Fruit fly (Drosophila melanogaster) whole organism, pupa: ENCODE results near the gene Sidpn.

ENCODE experiments used
- CG10348 ChIP-seq: fragments of 200-800 bp; sonication (Bioruptor generic); IDR thresholded peaks from 2 replicates; pipeline ENCODE4 v1.3.6; 2022; ENCODE audit warnings: missing biosample characterization, missing genetic modification characterization
- CG12605 ChIP-seq: fragments of 200-800 bp; sonication (Bioruptor generic); IDR thresholded peaks from 2 replicates; pipeline ENCODE4 v1.3.6; 2022; ENCODE audit warnings: missing biosample characterization, missing genetic modification characterization
- CG13204 ChIP-seq: fragments of 200-800 bp; sonication (Bioruptor generic); optimal IDR thresholded peaks from 2 replicates; lab custom pipeline; 2018; ENCODE audit warnings: missing biosample characterization, mild to moderate bottlenecking, missing genetic modification characterization, moderate library complexity
- CG14655 ChIP-seq: fragments of 200-800 bp; sonication (Bioruptor generic); optimal IDR thresholded peaks from 3 replicates; lab custom pipeline; 2017; ENCODE audit warnings: mild to moderate bottlenecking, missing biosample characterization, missing genetic modification reagents, missing genetic modification characterization
- CG15710 ChIP-seq: fragments of 200-800 bp; sonication (Bioruptor generic); optimal IDR thresholded peaks from 2 replicates; lab custom pipeline; 2018; ENCODE audit warnings: missing biosample characterization, mild to moderate bottlenecking, missing genetic modification characterization, moderate library complexity
- CG17806 ChIP-seq: fragments of 200-800 bp; sonication (Bioruptor generic); optimal IDR thresholded peaks from 2 replicates; lab custom pipeline; 2018; ENCODE audit warnings: missing biosample characterization, mild to moderate bottlenecking, missing genetic modification characterization, moderate library complexity
- CG32121 ChIP-seq: fragments of 200-800 bp; sonication (Bioruptor generic); IDR thresholded peaks from 2 replicates; pipeline ENCODE4 v1.3.6; 2022; ENCODE audit warnings: missing biosample characterization, missing genetic modification characterization
- CG34367 ChIP-seq: fragments of 200-800 bp; sonication (Bioruptor generic); optimal IDR thresholded peaks from 2 replicates; lab custom pipeline; 2018; ENCODE audit warnings: missing biosample characterization, mild to moderate bottlenecking, missing genetic modification characterization
- CG4496 ChIP-seq: fragments of 200-800 bp; sonication (Bioruptor generic); IDR thresholded peaks from 3 replicates; pipeline ENCODE4 v1.3.6; 2022; ENCODE audit warnings: missing biosample characterization, missing genetic modification characterization
- CG8159 ChIP-seq: fragments of 200-800 bp; sonication (Bioruptor generic); optimal IDR thresholded peaks from 3 replicates; lab custom pipeline; 2018; ENCODE audit warnings: missing biosample characterization, mild to moderate bottlenecking, missing genetic modification characterization, moderate library complexity
- CG8301 ChIP-seq: fragments of 200-800 bp; sonication (Bioruptor generic); optimal IDR thresholded peaks from 2 replicates; lab custom pipeline; 2018; ENCODE audit warnings: missing biosample characterization, mild to moderate bottlenecking, missing genetic modification characterization
- CG9948 ChIP-seq: fragments of 200-800 bp; sonication (Bioruptor generic); optimal IDR thresholded peaks from 2 replicates; lab custom pipeline; 2018; ENCODE audit warnings: missing biosample characterization, mild to moderate bottlenecking, missing genetic modification characterization, moderate library complexity
- D1 ChIP-seq: fragments of 200-800 bp; sonication (Bioruptor generic); optimal IDR thresholded peaks from 2 replicates; lab custom pipeline; 2018; ENCODE audit warnings: missing biosample characterization, mild to moderate bottlenecking, missing genetic modification characterization, moderate library complexity
- EcR ChIP-seq: fragments of 200-800 bp; sonication (Bioruptor generic); optimal IDR thresholded peaks from 3 replicates; lab custom pipeline; 2019; ENCODE audit warnings: missing biosample characterization, missing genetic modification characterization, mild to moderate bottlenecking, moderate library complexity, missing genetic modification reagents
- Ets98B ChIP-seq: fragments of 200-800 bp; sonication (Bioruptor generic); IDR thresholded peaks from 2 replicates; pipeline ENCODE4 v1.3.6; 2022; ENCODE audit warnings: missing biosample characterization, missing genetic modification characterization
- Pif1A ChIP-seq: fragments of 200-800 bp; sonication (Bioruptor generic); optimal IDR thresholded peaks from 3 replicates; lab custom pipeline; 2016; ENCODE audit warnings: missing biosample characterization, missing genetic modification characterization
- Pif1B ChIP-seq: fragments of 200-800 bp; sonication (Bioruptor generic); optimal IDR thresholded peaks from 3 replicates; lab custom pipeline; 2016; ENCODE audit warnings: missing biosample characterization, missing genetic modification characterization
- Snoo ChIP-seq: fragments of 200-800 bp; sonication (Bioruptor generic); optimal IDR thresholded peaks from 3 replicates; lab custom pipeline; 2017; ENCODE audit warnings: missing biosample characterization, mild to moderate bottlenecking, missing genetic modification characterization, inconsistent platforms
- fd96Ca ChIP-seq: fragments of 200-800 bp; sonication (Bioruptor generic); IDR thresholded peaks from 3 replicates; pipeline ENCODE4 v1.3.6; 2022; ENCODE audit warnings: missing biosample characterization, missing genetic modification characterization
- gl ChIP-seq: fragments of 200-800 bp; sonication (Bioruptor generic); optimal IDR thresholded peaks from 2 replicates; lab custom pipeline; 2018; ENCODE audit warnings: missing biosample characterization, mild to moderate bottlenecking, missing genetic modification characterization
- rn ChIP-seq: fragments of 200-800 bp; sonication (Bioruptor generic); IDR thresholded peaks from 2 replicates; pipeline ENCODE4 v1.3.6; 2022; ENCODE audit warnings: missing biosample characterization, missing genetic modification characterization

The Sidpn gene

dm6 chr2L:19037455-19037854 is 9.9 kb downstream of the Sidpn start:
- no peak for TF ChIP-seq Pif1A
- peak; percentile 26; the same call in 1 of the 3 replicates for TF ChIP-seq CG4496 (GFP tag; lab: Robert Waterston, UW)

dm6 chr2L:19041590-19041989 is 14.1 kb downstream of the Sidpn start, which contains the start of gene Catsup:
Gene Catsup, plus strand, starts transcription at chr2L:19041862.
- TF ChIP-seq CG14655 (GFP tag; lab: Kevin White, UChicago) (no peak), CG13204 (GFP tag; lab: Kevin White, UChicago) (no peak), CG34367 (tag; lab: Kevin White, UChicago) (no peak), CG12605 (GFP tag; lab: Robert Waterston, UW) (no peak), CG17806 (no peak)

- no peak for TF ChIP-seq CG14655 (GFP tag; lab: Kevin White, UChicago)
- no peak for TF ChIP-seq CG10348 (GFP tag; lab: Robert Waterston, UW)
- peak; percentile 43 for TF ChIP-seq CG9948 (tag; lab: Kevin White, UChicago)
- peak; percentile 67 for TF ChIP-seq Snoo (tag; lab: Kevin White, UChicago)
- TF ChIP-seq Pif1B (GFP tag; lab: Kevin White, UChicago), result no peak
- peak; percentile 83; the same call in 2 of the 3 replicates for TF ChIP-seq CG4496 (GFP tag; lab: Robert Waterston, UW)
- TF ChIP-seq EcR (GFP tag; lab: Kevin White, UChicago), result no peak
- TF ChIP-seq Ets98B (GFP tag; lab: Robert Waterston, UW), result peak; percentile 66; the same call in 1 of the 2 replicates
- peak; percentile 78 for TF ChIP-seq CG32121
- peak; percentile 26 for TF ChIP-seq gl
- peak; percentile 63; the same call in 1 of the 2 replicates for TF ChIP-seq rn (GFP tag; lab: Robert Waterston, UW)
- TF ChIP-seq CG34367 (tag; lab: Kevin White, UChicago), result peak; percentile 53
- peak; percentile 53; the same call in 1 of the 3 replicates for TF ChIP-seq fd96Ca
- no peak for TF ChIP-seq CG8301 (tag; lab: Kevin White, UChicago)
- TF ChIP-seq CG13204 (GFP tag; lab: Kevin White, UChicago), result no peak
- peak; percentile 71 for TF ChIP-seq CG8159 (tag; lab: Kevin White, UChicago)
- TF ChIP-seq CG15710, result peak; percentile 77
- TF ChIP-seq CG12605 (GFP tag; lab: Robert Waterston, UW), result no peak
- peak; percentile 49 for TF ChIP-seq CG17806
- TF ChIP-seq Pif1A, result no peak
- TF ChIP-seq, all 21 proteins: peak for 12
Observed at dm6 chr2L:19045111-19045560, 17.6 kb downstream of the Sidpn start, which contains the start of the genes Ttc19 and Acn. Gene Ttc19, minus strand, starts transcription at chr2L:19045148. Gene Acn, plus strand, starts transcription at chr2L:19045355.

dm6 chr2L:19048912-19049311 is 21.4 kb downstream of the Sidpn start, which contains the start of gene CG10470:
Gene CG10470, plus strand, starts transcription at chr2L:19049076.
- TF ChIP-seq CG4496 (GFP tag; lab: Robert Waterston, UW) (no peak), D1 (tag; lab: Kevin White, UChicago) (no peak), CG14655 (GFP tag; lab: Kevin White, UChicago) (no peak), fd96Ca (no peak), CG32121 (no peak), CG8159 (tag; lab: Kevin White, UChicago) (peak; percentile 4), CG15710 (no peak)

- TF ChIP-seq Pif1B (GFP tag; lab: Kevin White, UChicago) (no peak), CG34367 (tag; lab: Kevin White, UChicago) (peak; percentile 61), gl (peak; percentile 39), CG13204 (GFP tag; lab: Kevin White, UChicago) (no peak), CG32121 (peak; percentile 87), EcR (GFP tag; lab: Kevin White, UChicago) (no peak), CG8159 (tag; lab: Kevin White, UChicago) (peak; percentile 75), Snoo (tag; lab: Kevin White, UChicago) (peak; percentile 60), CG10348 (GFP tag; lab: Robert Waterston, UW) (no peak), CG9948 (tag; lab: Kevin White, UChicago) (peak; percentile 74), Pif1A (no peak), fd96Ca (peak; percentile 45; the same call in 1 of the 3 replicates), CG17806 (peak; percentile 78), CG12605 (GFP tag; lab: Robert Waterston, UW) (peak; percentile 64; the same call in 1 of the 2 replicates), rn (GFP tag; lab: Robert Waterston, UW) (peak; percentile 76), CG4496 (GFP tag; lab: Robert Waterston, UW) (peak; percentile 93), CG15710 (peak; percentile 77), CG8301 (tag; lab: Kevin White, UChicago) (peak; percentile 71), CG14655 (GFP tag; lab: Kevin White, UChicago) (no peak), D1 (tag; lab: Kevin White, UChicago) (no peak), Ets98B (GFP tag; lab: Robert Waterston, UW) (peak; percentile 78)
Observed at dm6 chr2L:19051534-19052100, 24.1 kb downstream of the Sidpn start, which contains the start of gene Rpn3. Gene Rpn3, plus strand, starts transcription at chr2L:19051790.

dm6 chr2L:19053860-19054515 is 26.5 kb downstream of the Sidpn start, which contains the start of gene CG10492:
Gene CG10492, plus strand, starts transcription at chr2L:19054078.
- TF ChIP-seq CG4496 (GFP tag; lab: Robert Waterston, UW) (peak; percentile 31; the same call in 2 of the 3 replicates), gl (no peak), CG34367 (tag; lab: Kevin White, UChicago) (no peak), CG32121 (no peak; the same call in 1 of the 2 replicates), Pif1B (GFP tag; lab: Kevin White, UChicago) (no peak), CG12605 (GFP tag; lab: Robert Waterston, UW) (no peak), Snoo (tag; lab: Kevin White, UChicago) (no peak)
